Worm (Caenorhabditis elegans) whole organism, mixed stage, embryonic: ENCODE measurements around the gene irld-14.

Experiments
- ham-2 ChIP-seq: fragments of 200-800 bp; sonication (Bioruptor generic); optimal IDR thresholded peaks from 2 replicates; lab custom pipeline; 2018; ENCODE audit warnings: mild to moderate bottlenecking, missing genetic modification characterization, missing compliant biosample characterization
- lin-13 ChIP-seq: fragments of 150-350 bp; optimal IDR thresholded peaks from 2 replicates; lab custom pipeline; 2014; ENCODE audit warnings: missing biosample characterization, missing genetic modification characterization
- lin-32 ChIP-seq: fragments of 200-800 bp; sonication (Bioruptor generic); optimal IDR thresholded peaks from 2 replicates; lab custom pipeline; 2018; ENCODE audit warnings: mild to moderate bottlenecking, missing genetic modification characterization, missing compliant biosample characterization
- mls-2 ChIP-seq: sonication (generic microtip); optimal IDR thresholded peaks from 2 replicates; lab custom pipeline; 2016; ENCODE audit warnings: mild to moderate bottlenecking, missing genetic modification characterization, moderate library complexity, missing compliant biosample characterization
- sptf-1 ChIP-seq: sonication (generic microtip); optimal IDR thresholded peaks from 2 replicates; lab custom pipeline; 2017; ENCODE audit warnings: mild to moderate bottlenecking, missing genetic modification characterization, moderate library complexity, missing compliant biosample characterization
- unc-39 ChIP-seq: fragments of 150-350 bp; optimal IDR thresholded peaks from 2 replicates; lab custom pipeline; 2014; ENCODE audit warnings: missing biosample characterization, missing genetic modification characterization
- unc-62 ChIP-seq: fragments of 150-350 bp; optimal IDR thresholded peaks from 2 replicates; lab custom pipeline; 2014; ENCODE audit warnings: missing biosample characterization, missing genetic modification reagents, missing genetic modification characterization

DNA sequence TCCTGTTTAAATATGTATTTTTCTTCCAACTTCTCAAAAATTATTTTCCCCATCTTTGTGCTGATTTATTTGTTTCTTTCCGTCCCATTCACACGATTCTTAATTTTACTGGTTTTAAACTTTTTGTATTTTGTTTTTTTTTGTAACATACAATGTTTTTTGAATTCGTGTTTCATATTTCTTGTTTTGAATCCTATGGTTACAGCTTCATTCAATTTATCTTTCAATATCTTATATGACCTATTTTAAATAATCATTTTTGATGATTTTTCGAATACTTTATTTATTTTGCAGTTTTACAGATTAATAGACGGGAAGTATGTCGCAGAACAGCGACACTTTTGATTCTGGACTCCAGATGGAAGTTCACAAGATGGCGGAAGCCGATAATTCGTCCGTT lies 8.5 kb downstream of the irld-14 start, which contains the start of gene hrde-2:
- TF ChIP-seq mls-2 (tag; lab: Kevin White, UChicago) (no peak), unc-39 (tag; lab: Kevin White, UChicago) (no peak), ham-2 (GFP tag; lab: Kevin White, UChicago) (no peak), lin-13 (no peak), unc-62 (GFP tag; lab: Kevin White, UChicago) (no peak), sptf-1 (tag; lab: Kevin White, UChicago) (no peak), lin-32 (GFP tag; lab: Kevin White, UChicago) (no peak)
